Worm (Caenorhabditis elegans) whole organism, young adult: ENCODE measurements around the gene K06A4.10.
A peak's percentile ranks its signal among the peaks of the same experiment; 100 is the strongest.

Experiments used
- B0019.2 ChIP-seq: fragments of 200-800 bp; sonication (Bioruptor generic); conservative IDR thresholded peaks from 2 replicates; pipeline ENCODE4 v1.3.6; 2022; ENCODE audit warnings: missing genetic modification reagents, missing genetic modification characterization, missing compliant biosample characterization
- D2030.7 ChIP-seq: fragments of 200-800 bp; sonication (Bioruptor generic); IDR thresholded peaks from 2 replicates; pipeline ENCODE4 v1.3.6; 2022; ENCODE audit warnings: missing genetic modification reagents, missing genetic modification characterization, missing compliant biosample characterization
- F23B12.7 ChIP-seq: sonication (generic microtip); optimal IDR thresholded peaks from 2 replicates; lab custom pipeline; 2017; ENCODE audit warnings: missing genetic modification characterization, mild to moderate bottlenecking, missing compliant biosample characterization, antibody characterized with exemption, moderate library complexity; ENCODE audit not compliant: insufficient read depth
- F39B2.1 ChIP-seq: fragments of 200-800 bp; sonication (Bioruptor generic); IDR thresholded peaks from 2 replicates; pipeline ENCODE4 v1.3.6; 2022; ENCODE audit warnings: missing genetic modification reagents, missing genetic modification characterization, missing compliant biosample characterization
- F52B5.7 ChIP-seq: sonication (generic microtip); optimal IDR thresholded peaks from 2 replicates; lab custom pipeline; 2016; ENCODE audit warnings: mild to moderate bottlenecking, missing genetic modification characterization, missing compliant biosample characterization
- F57C9.4 ChIP-seq: sonication (generic microtip); optimal IDR thresholded peaks from 2 replicates; lab custom pipeline; 2017; ENCODE audit warnings: mild to moderate bottlenecking, missing genetic modification characterization, missing compliant biosample characterization
- T07F8.4 ChIP-seq: sonication (generic microtip); optimal IDR thresholded peaks from 2 replicates; lab custom pipeline; 2016; ENCODE audit warnings: mild to moderate bottlenecking, missing genetic modification characterization, moderate library complexity, missing compliant biosample characterization
- T26A5.8 ChIP-seq: sonication (generic microtip); optimal IDR thresholded peaks from 2 replicates; lab custom pipeline; 2016; ENCODE audit warnings: missing genetic modification characterization, missing compliant biosample characterization
- Y67H2A.10 ChIP-seq: fragments of 200-800 bp; sonication (Bioruptor generic); conservative IDR thresholded peaks from 2 replicates; pipeline ENCODE4 v1.3.6; 2022; ENCODE audit warnings: missing genetic modification reagents, missing genetic modification characterization, missing compliant biosample characterization
- akir-1 ChIP-seq: fragments of 200-800 bp; sonication (Bioruptor generic); optimal IDR thresholded peaks from 2 replicates; lab custom pipeline; 2018; ENCODE audit warnings: mild to moderate bottlenecking, missing genetic modification characterization, moderate library complexity, missing compliant biosample characterization
- aptf-2 ChIP-seq: fragments of 200-800 bp; sonication (Bioruptor generic); conservative IDR thresholded peaks from 2 replicates; pipeline ENCODE4 v1.3.6; 2022; ENCODE audit warnings: missing genetic modification reagents, missing genetic modification characterization, missing compliant biosample characterization
- atf-7 ChIP-seq: sonication (generic microtip); optimal IDR thresholded peaks from 2 replicates; lab custom pipeline; 2017; ENCODE audit warnings: mild to moderate bottlenecking, missing genetic modification characterization, missing compliant biosample characterization
- attf-3 ChIP-seq: fragments of 200-800 bp; sonication (Bioruptor generic); conservative IDR thresholded peaks from 2 replicates; pipeline ENCODE4 v1.3.6; 2022; ENCODE audit warnings: missing genetic modification reagents, missing genetic modification characterization, missing compliant biosample characterization
- attf-5 ChIP-seq: fragments of 200-800 bp; sonication (Bioruptor generic); optimal IDR thresholded peaks from 2 replicates; lab custom pipeline; 2018; ENCODE audit warnings: mild to moderate bottlenecking, missing genetic modification characterization, missing compliant biosample characterization
- attf-6 ChIP-seq: fragments of 200-800 bp; sonication (Bioruptor generic); IDR thresholded peaks from 2 replicates; pipeline ENCODE4 v1.3.6; 2022; ENCODE audit warnings: missing genetic modification reagents, missing genetic modification characterization, missing compliant biosample characterization
- bed-2 ChIP-seq: fragments of 200-800 bp; sonication (Bioruptor generic); IDR thresholded peaks from 2 replicates; pipeline ENCODE4 v1.3.6; 2022; ENCODE audit warnings: missing genetic modification reagents, missing genetic modification characterization, missing compliant biosample characterization
- ccch-3 ChIP-seq: fragments of 200-800 bp; sonication (Bioruptor generic); optimal IDR thresholded peaks from 2 replicates; lab custom pipeline; 2018; ENCODE audit warnings: mild to moderate bottlenecking, missing genetic modification characterization, missing compliant biosample characterization
- chd-7 ChIP-seq: sonication (generic microtip); optimal IDR thresholded peaks from 2 replicates; lab custom pipeline; 2016; ENCODE audit warnings: mild to moderate bottlenecking, missing genetic modification characterization, moderate library complexity, missing compliant biosample characterization
- die-1 ChIP-seq: sonication (generic microtip); optimal IDR thresholded peaks from 2 replicates; lab custom pipeline; 2016; ENCODE audit warnings: missing genotype, mild to moderate bottlenecking, missing genetic modification characterization, missing compliant biosample characterization
- dpff-1 ChIP-seq: sonication (generic microtip); optimal IDR thresholded peaks from 2 replicates; lab custom pipeline; 2017; ENCODE audit warnings: mild to moderate bottlenecking, missing genetic modification characterization, missing compliant biosample characterization
- egl-18 ChIP-seq: fragments of 200-800 bp; sonication (Bioruptor generic); IDR thresholded peaks from 2 replicates; pipeline ENCODE4 v1.3.6; 2022; ENCODE audit warnings: missing genetic modification reagents, missing genetic modification characterization, missing compliant biosample characterization
- nfya-1 ChIP-seq: sonication (generic microtip); optimal IDR thresholded peaks from 2 replicates; lab custom pipeline; 2017; ENCODE audit warnings: antibody characterized with exemption, missing compliant biosample characterization, missing genetic modification characterization, borderline replicate concordance; ENCODE audit not compliant: insufficient read depth
- nhr-80 ChIP-seq: sonication (generic microtip); optimal IDR thresholded peaks from 2 replicates; lab custom pipeline; 2016; ENCODE audit warnings: missing genetic modification characterization, missing compliant biosample characterization
- nhr-90 ChIP-seq: sonication (generic microtip); optimal IDR thresholded peaks from 2 replicates; lab custom pipeline; 2016; ENCODE audit warnings: missing genotype, mild to moderate bottlenecking, missing genetic modification characterization, missing compliant biosample characterization
- pha-4 ChIP-seq: fragments of 150-350 bp; sonication (generic microtip); optimal IDR thresholded peaks from 2 replicates; lab custom pipeline; 2014; ENCODE audit warnings: missing biosample characterization, missing genetic modification reagents, missing genetic modification characterization
- rcor-1 ChIP-seq: fragments of 200-800 bp; sonication (Bioruptor generic); IDR thresholded peaks from 2 replicates; pipeline ENCODE4 v1.3.6; 2022; ENCODE audit warnings: missing genetic modification reagents, missing genetic modification characterization, missing compliant biosample characterization
- repo-1 ChIP-seq: sonication (generic microtip); optimal IDR thresholded peaks from 2 replicates; lab custom pipeline; 2017; ENCODE audit warnings: mild to moderate bottlenecking, missing genetic modification characterization, missing compliant biosample characterization
- rpc-1 ChIP-seq, 2 experiments: fragments of 150-350 bp in 1 of 2; sonication (generic microtip) in 1 of 2; optimal IDR thresholded peaks; 2 replicates each; lab custom pipeline; 2014 to 2018; ENCODE audit warnings: missing biosample characterization in 1 of 2, missing genetic modification characterization in 1 of 2, missing genetic modification reagents in 1 of 2, missing genotype in 1 of 2
- snpc-4 ChIP-seq, 5 experiments: fragments of 150-350 bp in 1 of 5; sonication (generic microtip) in 4 of 5; optimal IDR thresholded peaks; 2 replicates each; lab custom pipeline; 2014 to 2018; ENCODE audit warnings: missing genetic modification characterization in 5 of 5, missing biosample characterization in 3 of 5, antibody characterized with exemption in 2 of 5, mild to moderate bottlenecking in 2 of 5, missing compliant biosample characterization in 2 of 5, missing genotype in 2 of 5, moderate library complexity in 2 of 5, missing genetic modification reagents in 1 of 5
- unc-62 ChIP-seq: fragments of 150-350 bp; optimal IDR thresholded peaks from 2 replicates; lab custom pipeline; 2014; ENCODE audit warnings: missing biosample characterization, missing genetic modification reagents, missing genetic modification characterization
- zfh-2 ChIP-seq: fragments of 200-800 bp; sonication (Bioruptor generic); conservative IDR thresholded peaks from 2 replicates; pipeline ENCODE4 v1.3.6; 2022; ENCODE audit warnings: missing genetic modification reagents, missing genetic modification characterization, missing compliant biosample characterization
- ztf-22 ChIP-seq: fragments of 200-800 bp; sonication (Bioruptor generic); optimal IDR thresholded peaks from 2 replicates; lab custom pipeline; 2018; ENCODE audit warnings: mild to moderate bottlenecking, missing genetic modification characterization, moderate library complexity, missing compliant biosample characterization
- ztf-28 ChIP-seq: fragments of 200-800 bp; sonication (Bioruptor generic); IDR thresholded peaks from 2 replicates; pipeline ENCODE4 v1.3.6; 2022; ENCODE audit warnings: missing genetic modification reagents, missing genetic modification characterization, missing compliant biosample characterization

Gene K06A4.10

ce11 chrV:9492460-9492859, 2.9 kb upstream of the K06A4.10 start:
- TF ChIP-seq snpc-4 (GFP tag; optimal IDR thresholded peaks at IDR 0.05; lab: Kevin White, UChicago) = no peak
- TF ChIP-seq snpc-4 (tag; optimal IDR thresholded peaks at IDR 0.05; lab: Kevin White, UChicago) = no peak
- peak; percentile 49 for TF ChIP-seq nhr-80 (tag; lab: Kevin White, UChicago)

ce11 chrV:9491440-9492160, 2.0 kb upstream of the K06A4.10 start, which contains the start of gene K06A4.7:
Gene K06A4.7, minus strand, starts transcription at chrV:9491490.
- TF ChIP-seq nhr-80 (tag; lab: Kevin White, UChicago) = peak; percentile 63
- no peak for TF ChIP-seq bed-2 (GFP tag; lab: Robert Waterston, UW)
- no peak for TF ChIP-seq chd-7 (tag; lab: Kevin White, UChicago)

- TF ChIP-seq die-1 (tag; lab: Kevin White, UChicago) (no peak), F52B5.7 (tag; lab: Kevin White, UChicago) (no peak), nhr-80 (tag; lab: Kevin White, UChicago) (no peak)
- TF ChIP-seq, all 124 proteins: peak for 0
These were observed 4.1 kb downstream of the K06A4.10 start for ce11 chrV:9485508-9485907.

- no peak for TF ChIP-seq dpff-1 (tag; lab: Kevin White, UChicago)
- no peak for TF ChIP-seq Y67H2A.10 (GFP tag; lab: Robert Waterston, UW)
- no peak for TF ChIP-seq F23B12.7 (tag; lab: Kevin White, UChicago)
- TF ChIP-seq unc-62 = no peak
- no peak for TF ChIP-seq zfh-2 (GFP tag; lab: Robert Waterston, UW)
- TF ChIP-seq B0019.2 = no peak
- no peak for TF ChIP-seq nfya-1
- no peak for TF ChIP-seq nhr-90 (tag; lab: Kevin White, UChicago)
- no peak for TF ChIP-seq ztf-22 (GFP tag; lab: Kevin White, UChicago)
- no peak for TF ChIP-seq akir-1
- no peak for TF ChIP-seq bed-2 (GFP tag; lab: Robert Waterston, UW)
- no peak for TF ChIP-seq repo-1 (tag; lab: Kevin White, UChicago)
These were observed 5.8 kb downstream of the K06A4.10 start, which contains the start of gene K06A4.2 for ce11 chrV:9483738-9484256. Gene K06A4.2, plus strand, starts transcription at chrV:9484206.

ce11 chrV:9480566-9480965, 9.0 kb downstream of the K06A4.10 start, which contains the start of gene K06A4.6:
Gene K06A4.6, minus strand, starts transcription at chrV:9480666.
- TF ChIP-seq zfh-2 (GFP tag; lab: Robert Waterston, UW) (peak; percentile 60), pha-4 (tag; lab: Kevin White, UChicago) (no peak)

- TF ChIP-seq egl-18 (GFP tag; lab: Robert Waterston, UW) = no peak
- no peak for TF ChIP-seq T07F8.4 (tag; lab: Kevin White, UChicago)
- no peak for TF ChIP-seq F39B2.1 (GFP tag; lab: Robert Waterston, UW)
- no peak for TF ChIP-seq atf-7
- no peak for TF ChIP-seq aptf-2
- no peak for TF ChIP-seq rcor-1
- TF ChIP-seq F57C9.4 = no peak
- TF ChIP-seq attf-5 (GFP tag; lab: Kevin White, UChicago) = no peak
- no peak for TF ChIP-seq snpc-4 (GFP tag; optimal IDR thresholded peaks at IDR 0.05; lab: Kevin White, UChicago)
- TF ChIP-seq snpc-4 (tag; optimal IDR thresholded peaks at IDR 0.05; lab: Kevin White, UChicago) = no peak
- no peak for TF ChIP-seq T26A5.8
- no peak for TF ChIP-seq rpc-1 (optimal IDR thresholded peaks at IDR 0.05; lab: Kevin White, UChicago)
- TF ChIP-seq rpc-1 (tag; optimal IDR thresholded peaks at IDR 0.05; lab: Kevin White, UChicago) = no peak
- TF ChIP-seq attf-3 = no peak
- no peak for TF ChIP-seq unc-62
- no peak for TF ChIP-seq D2030.7 (GFP tag; lab: Robert Waterston, UW)
- TF ChIP-seq attf-6 (GFP tag; lab: Robert Waterston, UW) = no peak
- no peak for TF ChIP-seq ccch-3 (GFP tag; lab: Kevin White, UChicago)
- no peak for TF ChIP-seq ztf-28 (GFP tag; lab: Robert Waterston, UW)
These were observed 11.7 kb downstream of the K06A4.10 start, which contains the start of gene nas-3 for ce11 chrV:9477863-9478262. Gene nas-3, plus strand, starts transcription at chrV:9478163.
